Fruit fly (Drosophila melanogaster) whole organism, embryonic: Measurements from ENCODE around the gene Orc2.
A peak's percentile ranks its signal among the peaks of the same experiment; 100 is the strongest.

Experiments
- CG10147 ChIP-seq: fragments of 200-800 bp; sonication (Bioruptor generic); optimal IDR thresholded peaks from 2 replicates; lab custom pipeline; 2019; ENCODE audit warnings: missing biosample characterization, mild to moderate bottlenecking, missing genetic modification characterization, moderate library complexity
- CG10274 ChIP-seq: fragments of 200-800 bp; sonication (Bioruptor generic); optimal IDR thresholded peaks from 3 replicates; lab custom pipeline; 2017; ENCODE audit warnings: missing biosample characterization, mild to moderate bottlenecking, missing genetic modification characterization
- CG10654 ChIP-seq: fragments of 200-800 bp; sonication (Bioruptor generic); optimal IDR thresholded peaks from 2 replicates; lab custom pipeline; 2016; ENCODE audit warnings: missing biosample characterization, missing genetic modification characterization
- CG11247 ChIP-seq: fragments of 200-800 bp; sonication (Bioruptor generic); IDR thresholded peaks from 2 replicates; pipeline ENCODE4 v1.3.6; 2022; ENCODE audit warnings: missing biosample characterization, missing genetic modification characterization
- CG12391 ChIP-seq: fragments of 200-800 bp; sonication (Bioruptor generic); optimal IDR thresholded peaks from 3 replicates; lab custom pipeline; 2018; ENCODE audit warnings: missing biosample characterization, mild to moderate bottlenecking, missing genetic modification characterization, moderate library complexity
- CG13123 ChIP-seq: fragments of 200-800 bp; sonication (Bioruptor generic); optimal IDR thresholded peaks from 2 replicates; lab custom pipeline; 2016; ENCODE audit warnings: missing biosample characterization, missing genetic modification characterization
- CG17829 ChIP-seq: fragments of 200-800 bp; optimal IDR thresholded peaks from 2 replicates; lab custom pipeline; 2019; ENCODE audit warnings: missing biosample characterization, mild to moderate bottlenecking, missing genetic modification characterization, moderate library complexity
- CG1832 ChIP-seq: fragments of 200-800 bp; sonication (Bioruptor generic); optimal IDR thresholded peaks from 2 replicates; lab custom pipeline; 2017; ENCODE audit warnings: missing biosample characterization, mild to moderate bottlenecking, missing genetic modification characterization, inconsistent platforms
- CG2116 ChIP-seq: fragments of 200-800 bp; sonication (Bioruptor generic); optimal IDR thresholded peaks from 3 replicates; lab custom pipeline; 2018; ENCODE audit warnings: missing biosample characterization, mild to moderate bottlenecking, missing genetic modification characterization
- CG2202 ChIP-seq: fragments of 200-800 bp; sonication (Bioruptor generic); optimal IDR thresholded peaks from 2 replicates; lab custom pipeline; 2018; ENCODE audit warnings: missing biosample characterization, mild to moderate bottlenecking, missing genetic modification characterization
- CG2712 ChIP-seq: fragments of 200-800 bp; optimal IDR thresholded peaks from 3 replicates; lab custom pipeline; 2019; ENCODE audit warnings: missing biosample characterization, mild to moderate bottlenecking, missing genetic modification characterization, moderate library complexity
- CG42726 ChIP-seq: fragments of 200-800 bp; sonication (Bioruptor generic); IDR thresholded peaks from 2 replicates; pipeline ENCODE4 v1.3.6; 2022; ENCODE audit warnings: missing biosample characterization, missing genetic modification characterization; ENCODE audit not compliant: partially characterized antibody
- CG6683 ChIP-seq: fragments of 200-800 bp; sonication (Bioruptor generic); optimal IDR thresholded peaks from 2 replicates; lab custom pipeline; 2017; ENCODE audit warnings: missing biosample characterization, mild to moderate bottlenecking, missing genetic modification characterization, missing genetic modification reagents
- CG6689 ChIP-seq: fragments of 200-800 bp; sonication (Bioruptor generic); IDR thresholded peaks from 2 replicates; pipeline ENCODE4 v1.3.6; 2022; ENCODE audit warnings: missing biosample characterization, missing genetic modification characterization
- CG9797 ChIP-seq: fragments of 200-800 bp; sonication (Bioruptor generic); optimal IDR thresholded peaks from 3 replicates; lab custom pipeline; 2018; ENCODE audit warnings: missing biosample characterization, mild to moderate bottlenecking, missing genetic modification characterization
- CrebB ChIP-seq: fragments of 200-800 bp; sonication (Bioruptor generic); optimal IDR thresholded peaks from 3 replicates; lab custom pipeline; 2018; ENCODE audit warnings: missing biosample characterization, mild to moderate bottlenecking, missing genetic modification characterization
- Dfd ChIP-seq, 2 experiments: fragments of >200 bp; optimal IDR thresholded peaks; 2 replicates each; lab custom pipeline; 2017; ENCODE audit warnings: missing biosample characterization in 2 of 2, missing genetic modification characterization in 2 of 2
- Dip2 ChIP-seq: fragments of 200-800 bp; sonication (Bioruptor generic); IDR thresholded peaks from 2 replicates; pipeline ENCODE4 v1.3.6; 2022; ENCODE audit warnings: missing biosample characterization, missing genetic modification characterization
- Doc3 ChIP-seq: fragments of 200-800 bp; sonication (Bioruptor generic); IDR thresholded peaks from 3 replicates; pipeline ENCODE4 v1.3.6; 2022; ENCODE audit warnings: missing biosample characterization, missing genetic modification characterization; ENCODE audit not compliant: partially characterized antibody
- E2f2 ChIP-seq: fragments of 200-800 bp; sonication (Bioruptor generic); IDR thresholded peaks from 2 replicates; pipeline ENCODE4 v1.3.6; 2022; ENCODE audit warnings: missing biosample characterization, missing genetic modification characterization
- Hmx ChIP-seq: fragments of 200-800 bp; sonication (Bioruptor generic); optimal IDR thresholded peaks from 2 replicates; lab custom pipeline; 2016; ENCODE audit warnings: missing biosample characterization, missing genetic modification characterization
- NFAT ChIP-seq: fragments of 200-800 bp; sonication (Bioruptor generic); IDR thresholded peaks from 2 replicates; pipeline ENCODE4 v1.3.6; 2022; ENCODE audit warnings: missing biosample characterization, missing genetic modification characterization
- PHDP ChIP-seq: fragments of 200-800 bp; sonication (Bioruptor generic); optimal IDR thresholded peaks from 3 replicates; lab custom pipeline; 2018; ENCODE audit warnings: missing biosample characterization, mild to moderate bottlenecking, missing genetic modification characterization, moderate library complexity
- Pdp1 ChIP-seq, 2 experiments: fragments of 200-800 bp; sonication (Bioruptor generic); optimal IDR thresholded peaks; 3 replicates each; lab custom pipeline; 2016; ENCODE audit warnings: missing biosample characterization in 2 of 2, missing genetic modification characterization in 2 of 2, mild to moderate bottlenecking in 1 of 2, moderate library complexity in 1 of 2
- Spps ChIP-seq: fragments of 200-800 bp; sonication (Bioruptor generic); optimal IDR thresholded peaks from 2 replicates; lab custom pipeline; 2018; ENCODE audit warnings: missing biosample characterization, mild to moderate bottlenecking, missing genetic modification characterization
- Ssrp ChIP-seq: fragments of 200-800 bp; sonication (Bioruptor generic); optimal IDR thresholded peaks from 2 replicates; lab custom pipeline; 2018; ENCODE audit warnings: missing biosample characterization, mild to moderate bottlenecking, missing genetic modification characterization, moderate library complexity
- Xbp1 ChIP-seq: fragments of 200-800 bp; sonication (Bioruptor generic); optimal IDR thresholded peaks from 3 replicates; lab custom pipeline; 2016; ENCODE audit warnings: missing biosample characterization, mild to moderate bottlenecking, missing genetic modification characterization
- br ChIP-seq: fragments of >200 bp; optimal IDR thresholded peaks from 2 replicates; lab custom pipeline; 2017
- bsh ChIP-seq, 2 experiments: fragments of 200-800 bp; sonication (Bioruptor generic); optimal IDR thresholded peaks; 2 replicates each; lab custom pipeline; 2017 to 2018; ENCODE audit warnings: mild to moderate bottlenecking in 2 of 2, missing biosample characterization in 2 of 2, missing genetic modification characterization in 2 of 2, moderate library complexity in 1 of 2
- chinmo ChIP-seq: fragments of 200-800 bp; sonication (Bioruptor generic); IDR thresholded peaks from 4 replicates; pipeline ENCODE4 v1.3.6; 2022; ENCODE audit warnings: missing biosample characterization, missing genetic modification characterization; ENCODE audit not compliant: partially characterized antibody
- chn ChIP-seq: fragments of 200-800 bp; sonication (Bioruptor generic); optimal IDR thresholded peaks from 2 replicates; lab custom pipeline; 2016; ENCODE audit warnings: missing biosample characterization, missing genetic modification characterization
- ci ChIP-seq: fragments of 200-800 bp; sonication (Bioruptor generic); IDR thresholded peaks from 3 replicates; pipeline ENCODE4 v1.3.6; 2022; ENCODE audit warnings: missing biosample characterization, missing genetic modification characterization
- corto ChIP-seq: fragments of 200-800 bp; sonication (Bioruptor generic); optimal IDR thresholded peaks from 2 replicates; lab custom pipeline; 2016; ENCODE audit warnings: missing biosample characterization, mild to moderate bottlenecking, missing genetic modification characterization, moderate library complexity
- cwo ChIP-seq: fragments of 200-800 bp; sonication (Bioruptor generic); optimal IDR thresholded peaks from 3 replicates; lab custom pipeline; 2017; ENCODE audit warnings: missing biosample characterization, missing genetic modification characterization, mild to moderate bottlenecking, moderate library complexity, missing genetic modification reagents
- dpn ChIP-seq, 2 experiments: fragments of 200-800 bp; sonication (Bioruptor generic); optimal IDR thresholded peaks; 3 replicates each; lab custom pipeline; 2016; ENCODE audit warnings: missing biosample characterization in 2 of 2, missing genetic modification characterization in 2 of 2
- en ChIP-seq: fragments of 200-800 bp; sonication (Bioruptor generic); optimal IDR thresholded peaks from 2 replicates; lab custom pipeline; 2016; ENCODE audit warnings: missing biosample characterization, missing genetic modification characterization
- fru ChIP-seq: fragments of >200 bp; optimal IDR thresholded peaks from 2 replicates; lab custom pipeline; 2017
- ftz-f1 ChIP-seq: fragments of 200-800 bp; sonication (Bioruptor generic); optimal IDR thresholded peaks from 2 replicates; lab custom pipeline; 2016; ENCODE audit warnings: missing biosample characterization, missing genetic modification characterization
- gcm2 ChIP-seq: fragments of 200-800 bp; sonication (Bioruptor generic); optimal IDR thresholded peaks from 2 replicates; lab custom pipeline; 2016; ENCODE audit warnings: missing biosample characterization, missing genetic modification characterization
- jumu ChIP-seq: fragments of 200-800 bp; sonication (Bioruptor generic); optimal IDR thresholded peaks from 3 replicates; lab custom pipeline; 2016; ENCODE audit warnings: missing biosample characterization, missing genetic modification characterization
- odd ChIP-seq: fragments of 200-800 bp; sonication (Bioruptor generic); optimal IDR thresholded peaks from 2 replicates; lab custom pipeline; 2017; ENCODE audit warnings: missing biosample characterization, mild to moderate bottlenecking, missing genetic modification characterization
- pzg ChIP-seq: fragments of 200-800 bp; sonication (Bioruptor generic); optimal IDR thresholded peaks from 3 replicates; lab custom pipeline; 2018; ENCODE audit warnings: missing biosample characterization, mild to moderate bottlenecking, missing genetic modification characterization, moderate library complexity
- schlank ChIP-seq: fragments of 200-800 bp; sonication (Bioruptor generic); optimal IDR thresholded peaks from 2 replicates; lab custom pipeline; 2018; ENCODE audit warnings: missing biosample characterization, mild to moderate bottlenecking, missing genetic modification characterization
- sens-2 ChIP-seq: fragments of 200-800 bp; sonication (Bioruptor generic); IDR thresholded peaks from 2 replicates; pipeline ENCODE4 v1.3.6; 2022; ENCODE audit warnings: missing biosample characterization, missing genetic modification characterization
- seq ChIP-seq: fragments of 200-800 bp; sonication (Bioruptor generic); IDR thresholded peaks from 2 replicates; pipeline ENCODE4 v1.3.6; 2022; ENCODE audit warnings: missing biosample characterization, missing genetic modification characterization
- tin ChIP-seq: fragments of 200-800 bp; sonication (Bioruptor generic); optimal IDR thresholded peaks from 3 replicates; lab custom pipeline; 2016; ENCODE audit warnings: missing biosample characterization, missing genetic modification characterization
- tio ChIP-seq: fragments of 200-800 bp; sonication (Bioruptor generic); optimal IDR thresholded peaks from 2 replicates; lab custom pipeline; 2017; ENCODE audit warnings: missing biosample characterization, missing genetic modification characterization, inconsistent platforms
- tx ChIP-seq: fragments of 200-800 bp; sonication (Bioruptor generic); optimal IDR thresholded peaks from 2 replicates; lab custom pipeline; 2016; ENCODE audit warnings: missing biosample characterization, missing genetic modification characterization
- wdn ChIP-seq: fragments of 200-800 bp; sonication (Bioruptor generic); IDR thresholded peaks from 2 replicates; pipeline ENCODE4 v1.3.6; 2022; ENCODE audit warnings: missing biosample characterization, missing genetic modification characterization

The Orc2 gene

dm6 chr3R:13983272-13984032, 18.8 kb downstream of the Orc2 start (continued):
- TF ChIP-seq PHDP (tag; lab: Kevin White, UChicago), result peak; percentile 93
- peak; percentile 57 for TF ChIP-seq ftz-f1 (GFP tag; lab: Kevin White, UChicago)
- TF ChIP-seq CG6683, result peak; percentile 86
- TF ChIP-seq CG6689, result peak; percentile 86
- peak; percentile 85 for TF ChIP-seq corto
- peak; percentile 96 for TF ChIP-seq jumu (GFP tag; lab: Kevin White, UChicago)
- no peak for TF ChIP-seq fru (lab: Kevin White, UChicago)
- TF ChIP-seq CG2712 (tag; lab: Kevin White, UChicago), result peak; percentile 96
- TF ChIP-seq CG2116 (GFP tag; lab: Kevin White, UChicago), result peak; percentile 64
- TF ChIP-seq Ssrp (tag; lab: Kevin White, UChicago), result peak; percentile 90
- TF ChIP-seq Dfd (GFP tag; optimal IDR thresholded peaks at IDR 0.05; lab: Kevin White, UChicago), result no peak
- TF ChIP-seq CG12391 (tag; lab: Kevin White, UChicago), result peak; percentile 94
- peak; percentile 89 for TF ChIP-seq tin (GFP tag; lab: Kevin White, UChicago)
- TF ChIP-seq seq (GFP tag; lab: Robert Waterston, UW), result peak; percentile 77
- TF ChIP-seq CG2202 (tag; lab: Kevin White, UChicago), result peak; percentile 84
- TF ChIP-seq CG10654 (GFP tag; lab: Kevin White, UChicago), result peak; percentile 92
- no peak for TF ChIP-seq br (lab: Kevin White, UChicago)
- peak; percentile 81 for TF ChIP-seq CG10274
- TF ChIP-seq dpn (GFP tag; optimal IDR thresholded peaks at IDR 0.05; lab: Kevin White, UChicago), result peak; percentile 95 to 96
- TF ChIP-seq CrebB (tag; lab: Kevin White, UChicago), result peak; percentile 87
- peak; percentile 94 for TF ChIP-seq cwo (GFP tag; lab: Kevin White, UChicago)
- peak; percentile 77; the same call in 1 of the 2 replicates for TF ChIP-seq CG11247 (GFP tag; lab: Robert Waterston, UW)
- TF ChIP-seq chinmo, result peak; percentile 92
- peak; percentile 72 for TF ChIP-seq NFAT (GFP tag; lab: Robert Waterston, UW)
- peak; percentile 95 for TF ChIP-seq CG17829 (tag; lab: Kevin White, UChicago)
- TF ChIP-seq CG42726 (GFP tag; lab: Robert Waterston, UW), result peak; percentile 67
- peak; percentile 76 for TF ChIP-seq gcm2 (GFP tag; lab: Kevin White, UChicago)
- peak; percentile 91 for TF ChIP-seq CG10147 (GFP tag; lab: Kevin White, UChicago)
- TF ChIP-seq bsh (GFP tag; optimal IDR thresholded peaks at IDR 0.05; lab: Kevin White, UChicago), result peak; percentile 89 to 91
- peak; percentile 91 for TF ChIP-seq en (GFP tag; lab: Kevin White, UChicago)
- peak; percentile 90 for TF ChIP-seq schlank (tag; lab: Kevin White, UChicago)
- peak; percentile 86 for TF ChIP-seq odd (GFP tag; lab: Kevin White, UChicago)
- TF ChIP-seq CG9797, result peak; percentile 21
- peak; percentile 93 for TF ChIP-seq tio (GFP tag; lab: Kevin White, UChicago)
- peak; percentile 85 for TF ChIP-seq CG1832 (GFP tag; lab: Kevin White, UChicago)
- peak; percentile 75 for TF ChIP-seq wdn (GFP tag; lab: Robert Waterston, UW)
- TF ChIP-seq CG13123 (GFP tag; lab: Kevin White, UChicago), result peak; percentile 88
- TF ChIP-seq pzg, result peak; percentile 10
- peak; percentile 80 for TF ChIP-seq Hmx (GFP tag; lab: Kevin White, UChicago)
- TF ChIP-seq Xbp1 (GFP tag; lab: Kevin White, UChicago), result peak; percentile 94
- peak; percentile 89 to 94 for TF ChIP-seq Pdp1 (GFP tag; optimal IDR thresholded peaks at IDR 0.05; lab: Kevin White, UChicago)
- peak; percentile 93 for TF ChIP-seq tx (GFP tag; lab: Kevin White, UChicago)
- no peak for TF ChIP-seq Doc3
- TF ChIP-seq E2f2 (GFP tag; lab: Robert Waterston, UW), result peak; percentile 73
- peak; percentile 76 for TF ChIP-seq Spps
- TF ChIP-seq sens-2 (GFP tag; lab: Robert Waterston, UW), result peak; percentile 78; the same call in 1 of the 2 replicates
- no peak for TF ChIP-seq Dip2 (GFP tag; lab: Robert Waterston, UW)
- TF ChIP-seq ci (GFP tag; lab: Robert Waterston, UW), result peak; percentile 76
- TF ChIP-seq chn (GFP tag; lab: Kevin White, UChicago), result peak; percentile 92
